Worm (Caenorhabditis elegans) whole organism, L4 larva: ENCODE measurements around the gene T12A7.6.
A peak's percentile ranks its signal among the peaks of the same experiment; 100 is the strongest.

Source experiments
- F26F4.8 ChIP-seq: fragments of 200-800 bp; sonication (Bioruptor generic); conservative IDR thresholded peaks from 2 replicates; pipeline ENCODE4 v1.3.6; 2022; ENCODE audit warnings: missing genetic modification characterization, missing compliant biosample characterization
- ZK546.5 ChIP-seq, 2 experiments: sonication (generic microtip); optimal IDR thresholded peaks; 2 replicates each; lab custom pipeline; 2017; ENCODE audit warnings: missing biosample characterization in 2 of 2, missing genetic modification characterization in 2 of 2
- aha-1 ChIP-seq: fragments of 150-350 bp; peaks from one replicate; lab custom pipeline; 2014; ENCODE audit warnings: missing biosample characterization, missing genetic modification characterization
- attf-4 ChIP-seq: sonication (generic microtip); optimal IDR thresholded peaks from 3 replicates; lab custom pipeline; 2017; ENCODE audit warnings: missing biosample characterization, missing genetic modification characterization
- ceh-28 ChIP-seq: fragments of 150-350 bp; optimal IDR thresholded peaks from 2 replicates; lab custom pipeline; 2014; ENCODE audit warnings: missing biosample characterization, missing genetic modification reagents, missing genetic modification characterization
- ceh-44 ChIP-seq: fragments of 200-800 bp; sonication (Bioruptor generic); IDR thresholded peaks from 2 replicates; pipeline ENCODE4 v1.3.6; 2022; ENCODE audit warnings: missing genetic modification reagents, missing genetic modification characterization, missing compliant biosample characterization
- ces-1 ChIP-seq: fragments of 150-350 bp; sonication (generic microtip); optimal IDR thresholded peaks from 4 replicates; lab custom pipeline; 2014; ENCODE audit warnings: missing biosample characterization, missing genetic modification reagents, missing genetic modification characterization
- cey-2 ChIP-seq: sonication (generic microtip); optimal IDR thresholded peaks from 3 replicates; lab custom pipeline; 2017; ENCODE audit warnings: missing genetic modification characterization, mild to moderate bottlenecking, missing compliant biosample characterization, antibody characterized with exemption, borderline replicate concordance; ENCODE audit not compliant: insufficient read depth
- ctbp-1 ChIP-seq: fragments of 200-800 bp; sonication (Bioruptor generic); IDR thresholded peaks from 2 replicates; pipeline ENCODE4 v1.3.6; 2022; ENCODE audit warnings: missing genetic modification reagents, missing genetic modification characterization, missing compliant biosample characterization
- daf-12 ChIP-seq: fragments of 150-350 bp; optimal IDR thresholded peaks from 2 replicates; lab custom pipeline; 2014; ENCODE audit warnings: missing biosample characterization, missing genetic modification reagents, missing genetic modification characterization
- daf-19 ChIP-seq: fragments of 200-800 bp; sonication (Bioruptor generic); conservative IDR thresholded peaks from 2 replicates; pipeline ENCODE4 v1.3.6; 2022; ENCODE audit warnings: missing genetic modification characterization, missing compliant biosample characterization
- dmd-6 ChIP-seq: fragments of 200-800 bp; sonication (Bioruptor generic); IDR thresholded peaks from 2 replicates; pipeline ENCODE4 v1.3.6; 2022; ENCODE audit warnings: missing genetic modification reagents, missing genetic modification characterization, missing compliant biosample characterization
- dpl-1 ChIP-seq: fragments of 150-350 bp; optimal IDR thresholded peaks from 2 replicates; lab custom pipeline; 2014; ENCODE audit warnings: missing biosample characterization, missing genetic modification reagents, missing genetic modification characterization
- duxl-1 ChIP-seq: sonication (generic microtip); optimal IDR thresholded peaks from 2 replicates; lab custom pipeline; 2016; ENCODE audit warnings: mild to moderate bottlenecking, missing genetic modification characterization, moderate library complexity, missing compliant biosample characterization; ENCODE audit not compliant: poor library complexity
- dve-1 ChIP-seq: sonication (generic microtip); optimal IDR thresholded peaks from 2 replicates; lab custom pipeline; 2017; ENCODE audit warnings: antibody characterized with exemption, mild to moderate bottlenecking, missing genetic modification characterization, missing compliant biosample characterization; ENCODE audit not compliant: insufficient read depth
- fkh-10 ChIP-seq: fragments of 150-350 bp; optimal IDR thresholded peaks from 2 replicates; lab custom pipeline; 2014; ENCODE audit warnings: missing biosample characterization, missing genetic modification reagents, missing genetic modification characterization
- hlh-11 ChIP-seq: fragments of 200-800 bp; sonication (Bioruptor generic); optimal IDR thresholded peaks from 2 replicates; lab custom pipeline; 2018; ENCODE audit warnings: mild to moderate bottlenecking, missing genetic modification characterization, missing compliant biosample characterization
- hlh-30 ChIP-seq: sonication (generic microtip); optimal IDR thresholded peaks from 2 replicates; lab custom pipeline; 2017; ENCODE audit warnings: antibody characterized with exemption, mild to moderate bottlenecking, missing genetic modification characterization, missing compliant biosample characterization; ENCODE audit not compliant: insufficient read depth
- hmg-1.1 ChIP-seq: fragments of 200-800 bp; sonication (Bioruptor generic); IDR thresholded peaks from 2 replicates; pipeline ENCODE4 v1.3.6; 2022; ENCODE audit warnings: missing genetic modification reagents, missing genetic modification characterization, missing compliant biosample characterization
- jun-1 ChIP-seq: fragments of 150-350 bp; optimal IDR thresholded peaks from 2 replicates; lab custom pipeline; 2014; ENCODE audit warnings: missing biosample characterization, missing genetic modification reagents, missing genetic modification characterization
- lin-39 ChIP-seq: fragments of 150-350 bp; optimal IDR thresholded peaks from 2 replicates; lab custom pipeline; 2014; ENCODE audit warnings: missing biosample characterization, missing genetic modification reagents, missing genetic modification characterization
- lsy-2 ChIP-seq, 2 experiments: fragments of 150-350 bp in 1 of 2; sonication (generic microtip) in 1 of 2; optimal IDR thresholded peaks; 2 replicates each; lab custom pipeline; 2014 to 2017; ENCODE audit warnings: missing biosample characterization in 2 of 2, missing genetic modification characterization in 2 of 2
- madf-5 ChIP-seq, 2 experiments: fragments of 200-800 bp; sonication (Bioruptor generic); IDR thresholded peaks; 2 replicates each; pipeline ENCODE4 v1.3.6; 2022; ENCODE audit warnings: missing compliant biosample characterization in 2 of 2, missing genetic modification characterization in 2 of 2
- mep-1 ChIP-seq: fragments of 150-350 bp; sonication (generic microtip); optimal IDR thresholded peaks from 3 replicates; lab custom pipeline; 2014; ENCODE audit warnings: missing biosample characterization, missing genetic modification characterization
- nhr-10 ChIP-seq: fragments of 150-350 bp; optimal IDR thresholded peaks from 2 replicates; lab custom pipeline; 2014; ENCODE audit warnings: missing biosample characterization, missing genetic modification characterization
- nhr-102 ChIP-seq: sonication (generic microtip); optimal IDR thresholded peaks from 2 replicates; lab custom pipeline; 2016; ENCODE audit warnings: mild to moderate bottlenecking, missing genetic modification characterization, moderate library complexity, missing compliant biosample characterization
- nhr-237 ChIP-seq: sonication (generic microtip); optimal IDR thresholded peaks from 2 replicates; lab custom pipeline; 2017; ENCODE audit warnings: missing biosample characterization, missing genetic modification characterization
- nhr-25 ChIP-seq: sonication (generic microtip); optimal IDR thresholded peaks from 2 replicates; lab custom pipeline; 2017; ENCODE audit warnings: missing genetic modification characterization, mild to moderate bottlenecking, missing compliant biosample characterization, antibody characterized with exemption, moderate library complexity, borderline replicate concordance; ENCODE audit not compliant: insufficient read depth
- nhr-42 ChIP-seq: fragments of 200-800 bp; sonication (Bioruptor generic); IDR thresholded peaks from 2 replicates; pipeline ENCODE4 v1.3.6; 2022; ENCODE audit warnings: missing genetic modification characterization, missing compliant biosample characterization
- nhr-48 ChIP-seq: sonication (generic microtip); optimal IDR thresholded peaks from 2 replicates; lab custom pipeline; 2016; ENCODE audit warnings: mild to moderate bottlenecking, missing genetic modification characterization, missing compliant biosample characterization
- nhr-6 ChIP-seq: fragments of 150-350 bp; optimal IDR thresholded peaks from 2 replicates; lab custom pipeline; 2014; ENCODE audit warnings: missing biosample characterization, missing genetic modification characterization
- saeg-2 ChIP-seq: fragments of 200-800 bp; sonication (Bioruptor generic); IDR thresholded peaks from 2 replicates; pipeline ENCODE4 v1.3.6; 2022; ENCODE audit warnings: missing genetic modification reagents, missing genetic modification characterization, missing compliant biosample characterization
- sdz-12 ChIP-seq: fragments of 200-800 bp; sonication (Bioruptor generic); optimal IDR thresholded peaks from 2 replicates; lab custom pipeline; 2018; ENCODE audit warnings: mild to moderate bottlenecking, missing genetic modification characterization, missing compliant biosample characterization
- set-16 ChIP-seq: fragments of 200-800 bp; sonication (Bioruptor generic); IDR thresholded peaks from 2 replicates; pipeline ENCODE4 v1.3.6; 2022; ENCODE audit warnings: missing genetic modification reagents, missing genetic modification characterization, missing compliant biosample characterization
- snpc-1.2 ChIP-seq: fragments of 200-800 bp; sonication (Bioruptor generic); IDR thresholded peaks from 2 replicates; pipeline ENCODE4 v1.3.6; 2022; ENCODE audit warnings: missing genetic modification reagents, missing genetic modification characterization, missing compliant biosample characterization
- tra-1 ChIP-seq: fragments of 200-800 bp; sonication (Bioruptor generic); IDR thresholded peaks from 2 replicates; pipeline ENCODE4 v1.3.6; 2022; ENCODE audit warnings: missing genetic modification reagents, missing genetic modification characterization, missing compliant biosample characterization
- unc-62 ChIP-seq, 3 experiments: fragments of 150-350 bp in 1 of 3; sonication (generic microtip); optimal IDR thresholded peaks in 2 of 3; peaks in 1 of 3; 1 replicate in 1 of 3; 2 replicates in 2 of 3; lab custom pipeline; 2014 to 2017; ENCODE audit warnings: missing biosample characterization in 3 of 3, missing genetic modification characterization in 3 of 3, missing genetic modification reagents in 3 of 3, missing genotype in 1 of 3
- vab-7 ChIP-seq: fragments of 200-800 bp; sonication (Bioruptor generic); IDR thresholded peaks from 2 replicates; pipeline ENCODE4 v1.3.6; 2022; ENCODE audit warnings: missing genetic modification reagents, missing genetic modification characterization, missing compliant biosample characterization
- zag-1 ChIP-seq: fragments of 150-350 bp; optimal IDR thresholded peaks from 2 replicates; lab custom pipeline; 2014; ENCODE audit warnings: missing biosample characterization, missing genetic modification characterization
- zfp-2 ChIP-seq: sonication (generic microtip); optimal IDR thresholded peaks from 2 replicates; lab custom pipeline; 2016; ENCODE audit warnings: mild to moderate bottlenecking, missing genetic modification characterization, missing compliant biosample characterization
- zfp-3 ChIP-seq: fragments of 200-800 bp; sonication (Bioruptor generic); conservative IDR thresholded peaks from 2 replicates; pipeline ENCODE4 v1.3.6; 2022; ENCODE audit warnings: missing genetic modification reagents, missing genetic modification characterization, missing compliant biosample characterization
- zip-2 ChIP-seq: fragments of 150-350 bp; optimal IDR thresholded peaks from 2 replicates; lab custom pipeline; 2014; ENCODE audit warnings: missing biosample characterization, missing genetic modification characterization
- ztf-11 ChIP-seq: fragments of 150-350 bp; optimal IDR thresholded peaks from 2 replicates; lab custom pipeline; 2014; ENCODE audit warnings: missing biosample characterization, missing genetic modification characterization
- ztf-7 ChIP-seq: fragments of 150-350 bp; optimal IDR thresholded peaks from 2 replicates; lab custom pipeline; 2014; ENCODE audit warnings: missing biosample characterization, missing genetic modification characterization

T12A7.6 gene

ce11 chrIV:11788383-11788963 is 39.5 kb downstream of the T12A7.6 start:
- TF ChIP-seq mep-1 (tag; lab: Kevin White, UChicago) (peak; percentile 19), saeg-2 (GFP tag; lab: Robert Waterston, UW) (no peak), ces-1 (GFP tag; lab: Kevin White, UChicago) (peak; percentile 82), unc-62 (GFP tag; optimal IDR thresholded peaks at IDR 0.05 in 1 of 2; lab: Kevin White, UChicago) (peak in 1 of 2 experiments; percentile 53), unc-62 (tag; optimal IDR thresholded peaks at IDR 0.05; lab: Kevin White, UChicago) (no peak), nhr-6 (no peak), fkh-10 (peak; percentile 83), ztf-11 (tag; lab: Kevin White, UChicago) (no peak), aha-1 (tag; lab: Kevin White, UChicago) (peak; percentile 89), hlh-30 (no peak), ceh-28 (tag; lab: Kevin White, UChicago) (no peak), vab-7 (GFP tag; lab: Robert Waterston, UW) (no peak), sdz-12 (GFP tag; lab: Kevin White, UChicago) (no peak), lsy-2 (tag; optimal IDR thresholded peaks at IDR 0.05; lab: Kevin White, UChicago) (peak in 1 of 2 experiments; percentile 23), dpl-1 (GFP tag; lab: Kevin White, UChicago) (no peak), snpc-1.2 (GFP tag; lab: Robert Waterston, UW) (no peak), daf-19 (GFP tag; lab: Robert Waterston, UW) (no peak)
- TF ChIP-seq, all 104 proteins: peak for 6

ce11 chrIV:11792495-11792894 is 43.5 kb downstream of the T12A7.6 start, which contains the start of gene H01G02.3:
Gene H01G02.3, minus strand, starts transcription at chrIV:11792595.
- no peak for TF ChIP-seq cey-2
- no peak for TF ChIP-seq zip-2 (tag; lab: Kevin White, UChicago)
- TF ChIP-seq ZK546.5 (tag; optimal IDR thresholded peaks at IDR 0.05; lab: Kevin White, UChicago), result no peak
- TF ChIP-seq hlh-11 (tag; lab: Kevin White, UChicago), result no peak
- no peak for TF ChIP-seq nhr-102 (tag; lab: Kevin White, UChicago)
- TF ChIP-seq attf-4 (tag; lab: Kevin White, UChicago), result no peak
- no peak for TF ChIP-seq ztf-7 (tag; lab: Kevin White, UChicago)
- no peak for TF ChIP-seq tra-1 (GFP tag; lab: Robert Waterston, UW)
- TF ChIP-seq ces-1 (GFP tag; lab: Kevin White, UChicago), result no peak
- no peak for TF ChIP-seq dmd-6 (GFP tag; lab: Robert Waterston, UW)
- TF ChIP-seq nhr-237 (tag; lab: Kevin White, UChicago), result no peak
- no peak for TF ChIP-seq jun-1
- no peak for TF ChIP-seq set-16 (GFP tag; lab: Robert Waterston, UW)
- TF ChIP-seq madf-5 (GFP tag; IDR thresholded peaks at IDR 0.05; lab: Robert Waterston, UW), result no peak

- TF ChIP-seq lsy-2 (tag; optimal IDR thresholded peaks at IDR 0.05; lab: Kevin White, UChicago) (peak in 1 of 2 experiments; percentile 42), daf-12 (tag; lab: Kevin White, UChicago) (no peak), vab-7 (GFP tag; lab: Robert Waterston, UW) (no peak), set-16 (GFP tag; lab: Robert Waterston, UW) (peak; percentile 78), lin-39 (tag; lab: Kevin White, UChicago) (no peak), nhr-25 (tag; lab: Kevin White, UChicago) (no peak), nhr-48 (tag; lab: Kevin White, UChicago) (no peak), duxl-1 (tag; lab: Kevin White, UChicago) (no peak), dve-1 (no peak), aha-1 (tag; lab: Kevin White, UChicago) (peak; percentile 71), F26F4.8 (GFP tag; lab: Robert Waterston, UW) (no peak), nhr-42 (GFP tag; lab: Robert Waterston, UW) (no peak), zfp-3 (GFP tag; lab: Robert Waterston, UW) (no peak), ZK546.5 (tag; optimal IDR thresholded peaks at IDR 0.05; lab: Kevin White, UChicago) (no peak), jun-1 (no peak), hmg-1.1 (GFP tag; lab: Robert Waterston, UW) (no peak), hlh-11 (tag; lab: Kevin White, UChicago) (peak; percentile 6), hlh-30 (no peak), ceh-44 (GFP tag; lab: Robert Waterston, UW) (no peak), dmd-6 (GFP tag; lab: Robert Waterston, UW) (peak; percentile 9; the same call in 1 of the 2 replicates), nhr-10 (tag; lab: Kevin White, UChicago) (no peak), zfp-2 (tag; lab: Kevin White, UChicago) (no peak), zag-1 (no peak), ztf-7 (tag; lab: Kevin White, UChicago) (no peak), zip-2 (tag; lab: Kevin White, UChicago) (no peak), ctbp-1 (GFP tag; lab: Robert Waterston, UW) (peak; percentile 75), unc-62 (GFP tag; optimal IDR thresholded peaks at IDR 0.05 in 1 of 2; lab: Kevin White, UChicago) (no peak), unc-62 (tag; optimal IDR thresholded peaks at IDR 0.05; lab: Kevin White, UChicago) (no peak)
Measured at ce11 chrIV:11793170-11793569, 44.1 kb downstream of the T12A7.6 start.
